Worm (Caenorhabditis elegans): ENCODE measurements around the gene K08E5.1.

K08E5.1 gene

ce11 chrIII:10094538-10094937, 52.1 kb downstream of the K08E5.1 start (continued):
- TF ChIP-seq ceh-63 (GFP tag; optimal IDR thresholded peaks at IDR 0.05) (no peak), snpc-4 (tag; optimal IDR thresholded peaks at IDR 0.05) (no peak), fkh-4 (tag; optimal IDR thresholded peaks at IDR 0.05; ENCODE audit: borderline replicate concordance) (no peak), nhr-85 (tag) (peak; percentile 80), blmp-1 (tag; optimal IDR thresholded peaks at IDR 0.05) (peak; percentile 43), lin-39 (tag; optimal IDR thresholded peaks at IDR 0.05) (no peak), tbx-2 (tag; optimal IDR thresholded peaks at IDR 0.05) (no peak), egl-27 (tag; optimal IDR thresholded peaks at IDR 0.05) (no peak), ceh-82 (tag; optimal IDR thresholded peaks at IDR 0.05) (no peak), nhr-90 (tag; optimal IDR thresholded peaks at IDR 0.05; ENCODE audit: poor library complexity) (peak; percentile 37), unc-86 (tag; optimal IDR thresholded peaks at IDR 0.05) (no peak), C34B4.2 (tag; optimal IDR thresholded peaks at IDR 0.05) (no peak), nhr-47 (tag; optimal IDR thresholded peaks at IDR 0.05) (peak; percentile 21), fkh-8 (tag; optimal IDR thresholded peaks at IDR 0.05) (no peak), xbp-1 (tag; optimal IDR thresholded peaks at IDR 0.05) (no peak), aly-2 (tag; optimal IDR thresholded peaks at IDR 0.05) (no peak), Y116A8C.19 (tag; optimal IDR thresholded peaks at IDR 0.05; ENCODE audit: borderline replicate concordance) (no peak), nhr-77 (tag; optimal IDR thresholded peaks at IDR 0.05) (no peak), hlh-17 (GFP tag; optimal IDR thresholded peaks at IDR 0.05; ENCODE audit: borderline replicate concordance) (no peak), nhr-71 (tag; optimal IDR thresholded peaks at IDR 0.05) (peak; percentile 36), grh-1 (GFP tag; IDR thresholded peaks at IDR 0.05) (no peak), hlh-4 (tag; optimal IDR thresholded peaks at IDR 0.05) (no peak), lin-15B (tag; optimal IDR thresholded peaks at IDR 0.05) (no peak), lsy-2 (tag; optimal IDR thresholded peaks at IDR 0.05) (no peak), nhr-28 (tag; optimal IDR thresholded peaks at IDR 0.05) (no peak), alr-1 (tag; optimal IDR thresholded peaks at IDR 0.05; ENCODE audit: borderline replicate concordance) (no peak), ces-1 (GFP tag; optimal IDR thresholded peaks at IDR 0.05) (no peak), isw-1 (GFP tag; IDR thresholded peaks at IDR 0.05) (no peak), C04F5.9 (tag; optimal IDR thresholded peaks at IDR 0.05) (no peak), unc-62 (GFP tag; optimal IDR thresholded peaks at IDR 0.05) (no peak)

DNA sequence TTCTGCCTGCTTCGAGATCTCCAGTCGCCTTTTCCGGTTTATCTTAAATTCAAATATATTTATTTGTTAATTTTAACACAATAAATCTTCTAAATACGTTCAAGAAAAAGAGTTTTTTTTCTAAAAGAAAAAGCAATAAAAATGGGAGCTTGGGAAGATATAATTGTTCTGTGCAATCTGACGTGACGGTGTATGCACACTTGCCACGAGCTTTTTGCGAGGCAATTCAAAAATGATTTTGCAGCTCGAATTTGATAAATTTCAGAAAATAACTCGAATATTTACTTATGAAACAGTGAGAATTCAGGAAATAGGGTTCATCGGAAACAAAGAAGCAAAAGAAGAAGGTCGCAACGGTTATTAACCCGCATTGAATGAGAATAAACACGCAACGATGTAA, 53.5 kb downstream of the K08E5.1 start:
- TF ChIP-seq xbp-1 (tag; optimal IDR thresholded peaks at IDR 0.05) (no peak), efl-1 (optimal IDR thresholded peaks at IDR 0.05) (peak; percentile 45 to 93), efl-1 (GFP tag; optimal IDR thresholded peaks at IDR 0.05 in 1 of 2) (peak; percentile 90 to 99), hpl-2 (GFP tag; optimal IDR thresholded peaks at IDR 0.05) (no peak), unc-86 (tag; optimal IDR thresholded peaks at IDR 0.05) (no peak), nhr-71 (tag; optimal IDR thresholded peaks at IDR 0.05) (peak; percentile 21), fkh-8 (tag; optimal IDR thresholded peaks at IDR 0.05) (no peak), lin-35 (GFP tag; optimal IDR thresholded peaks at IDR 0.05) (peak; percentile 88 to 94), lin-15B (tag; optimal IDR thresholded peaks at IDR 0.05) (peak; percentile 0), alr-1 (tag; optimal IDR thresholded peaks at IDR 0.05; ENCODE audit: borderline replicate concordance) (no peak), mdl-1 (tag; optimal IDR thresholded peaks at IDR 0.05) (peak in 1 of 2 experiments; percentile 30), F16B12.6 (tag; optimal IDR thresholded peaks at IDR 0.05) (peak; percentile 79), unc-98 (GFP tag; IDR thresholded peaks at IDR 0.05) (no peak), snu-23 (GFP tag; optimal IDR thresholded peaks at IDR 0.05) (peak; percentile 21), pag-3 (tag; optimal IDR thresholded peaks at IDR 0.05; ENCODE audit: borderline replicate concordance, insufficient read depth) (no peak), lsy-2 (tag; optimal IDR thresholded peaks at IDR 0.05) (peak in 1 of 2 experiments; percentile 55), lin-39 (tag; optimal IDR thresholded peaks at IDR 0.05) (no peak), sup-37 (GFP tag; optimal IDR thresholded peaks at IDR 0.05) (no peak), tlp-1 (tag; optimal IDR thresholded peaks at IDR 0.05) (no peak), dsc-1 (tag; optimal IDR thresholded peaks at IDR 0.05) (peak; percentile 22), ceh-63 (GFP tag; optimal IDR thresholded peaks at IDR 0.05) (no peak), grh-1 (GFP tag; IDR thresholded peaks at IDR 0.05) (no peak), rnt-1 (tag; optimal IDR thresholded peaks at IDR 0.05) (peak; percentile 51), dpl-1 (GFP tag; optimal IDR thresholded peaks at IDR 0.05) (peak; percentile 84 to 92 (median 88)), nhr-47 (tag; optimal IDR thresholded peaks at IDR 0.05) (peak; percentile 13), tbx-2 (tag; optimal IDR thresholded peaks at IDR 0.05) (peak; percentile 1), ceh-88 (GFP tag; IDR thresholded peaks at IDR 0.05) (no peak)

Data from whole organism, L1 larva.